Worm (Caenorhabditis elegans): ENCODE data around the gene C34F11.5.

The C34F11.5 gene

DNA sequence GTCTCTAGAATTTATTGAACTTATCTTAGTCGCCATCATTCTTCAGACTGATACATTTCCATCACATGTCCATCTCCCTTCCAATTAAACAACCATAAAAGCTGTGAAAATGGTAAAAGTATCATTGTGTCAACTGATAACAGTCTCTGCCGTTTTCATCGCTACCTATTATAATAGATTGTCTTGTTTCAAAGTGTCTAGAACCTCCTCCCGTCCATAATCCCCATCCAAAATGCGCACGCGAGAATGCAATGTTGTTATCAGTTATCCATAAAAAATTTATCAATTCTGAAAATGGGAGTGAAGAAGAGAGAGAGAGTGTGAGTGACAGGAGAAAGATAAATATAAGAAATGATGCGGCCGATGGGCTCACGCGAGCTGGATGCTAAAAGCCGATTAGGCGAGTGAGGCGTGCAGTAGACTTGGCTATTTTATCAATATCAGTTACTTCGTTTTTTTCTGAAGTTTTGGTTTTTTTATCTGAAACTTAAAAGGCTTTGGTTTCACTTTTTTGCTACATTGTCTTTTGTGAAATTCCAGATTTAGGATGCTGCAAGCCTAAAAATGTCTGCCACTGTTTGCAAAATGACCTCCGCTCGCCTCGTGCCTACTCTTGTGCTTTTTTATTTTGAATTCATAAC is 6.4 kb downstream of the C34F11.5 start (continued):
- TF ChIP-seq ztf-22 (GFP tag; optimal IDR thresholded peaks at IDR 0.05) (peak; percentile 85), gei-17 (GFP tag; optimal IDR thresholded peaks at IDR 0.05) (peak; percentile 4), B0336.3 (GFP tag; IDR thresholded peaks at IDR 0.05) (peak; percentile 45; the same call in 1 of the 2 replicates), T26A5.8 (tag; optimal IDR thresholded peaks at IDR 0.05) (no peak), Y53G8AR.9 (GFP tag; conservative IDR thresholded peaks at IDR 0.05) (0 out of 2 replicates have a peak, but pooled peaks have one; percentile 25), lag-1 (GFP tag; IDR thresholded peaks at IDR 0.05) (no peak), hmg-20 (GFP tag; IDR thresholded peaks at IDR 0.05) (no peak), F39B2.1 (GFP tag; IDR thresholded peaks at IDR 0.05) (no peak), snpc-4 (GFP tag; optimal IDR thresholded peaks at IDR 0.05) (no peak), snpc-4 (tag; optimal IDR thresholded peaks at IDR 0.05) (peak in 1 of 4 experiments; percentile 23), chd-7 (tag; optimal IDR thresholded peaks at IDR 0.05) (peak; percentile 64), ceh-79 (tag; optimal IDR thresholded peaks at IDR 0.05) (no peak), rec-8 (tag; optimal IDR thresholded peaks at IDR 0.05) (no peak), somi-1 (GFP tag; optimal IDR thresholded peaks at IDR 0.05) (no peak), let-607 (tag; optimal IDR thresholded peaks at IDR 0.05) (peak; percentile 21 to 73)

DNA sequence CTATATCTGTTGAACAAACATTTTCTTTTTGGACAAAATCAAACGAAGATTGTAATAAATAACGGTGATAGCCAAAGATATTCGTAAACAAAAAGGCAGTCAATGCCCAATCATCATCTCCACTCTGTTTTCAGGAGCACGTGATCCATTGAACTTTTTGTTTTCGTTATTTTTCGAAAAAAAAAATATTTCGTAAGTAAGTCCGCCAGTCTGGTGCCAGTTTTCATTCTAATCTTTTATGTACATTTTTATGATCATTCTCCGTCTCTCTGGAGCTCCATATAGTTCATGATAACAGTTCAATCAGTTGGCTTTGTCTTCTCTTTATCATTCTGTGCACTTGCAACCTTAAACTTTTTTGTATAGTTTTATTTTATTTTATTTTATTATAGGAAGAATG is 7.3 kb downstream of the C34F11.5 start, which contains the start of gene ampd-1:
TSS of gene ampd-1 (plus strand) at position 393 of the 400 bp plus-strand sequence.
- no peak for TF ChIP-seq athp-1 (tag; optimal IDR thresholded peaks at IDR 0.05)
- no peak for TF ChIP-seq somi-1 (GFP tag; optimal IDR thresholded peaks at IDR 0.05)
- TF ChIP-seq him-1 (tag; optimal IDR thresholded peaks at IDR 0.05), result no peak
- no peak for TF ChIP-seq hrde-1 (tag; optimal IDR thresholded peaks at IDR 0.05; ENCODE audit: borderline replicate concordance)
- TF ChIP-seq bed-2 (GFP tag; IDR thresholded peaks at IDR 0.05), result no peak
- TF ChIP-seq ztf-18 (tag; optimal IDR thresholded peaks at IDR 0.05), result no peak
- peak; percentile 47 for TF ChIP-seq nhr-80 (tag; optimal IDR thresholded peaks at IDR 0.05)
- TF ChIP-seq madf-6 (GFP tag; IDR thresholded peaks at IDR 0.05), result no peak
- TF ChIP-seq mcd-1 (GFP tag; IDR thresholded peaks at IDR 0.05), result no peak
- no peak for TF ChIP-seq dpff-1 (tag; optimal IDR thresholded peaks at IDR 0.05)
- no peak for TF ChIP-seq Y53F4B.3 (GFP tag; IDR thresholded peaks at IDR 0.05)
- no peak for TF ChIP-seq nfya-1 (tag; optimal IDR thresholded peaks at IDR 0.05; ENCODE audit: borderline replicate concordance, insufficient read depth)
- no peak for TF ChIP-seq hmg-1.2 (GFP tag; IDR thresholded peaks at IDR 0.05)
- no peak for TF ChIP-seq F33H1.4 (GFP tag; IDR thresholded peaks at IDR 0.05)
- peak; percentile 44; the same call in 1 of the 2 replicates for TF ChIP-seq cebp-1 (GFP tag; IDR thresholded peaks at IDR 0.05)
- TF ChIP-seq cebp-1 (tag; optimal IDR thresholded peaks at IDR 0.05), result peak; percentile 64
- no peak for TF ChIP-seq sdz-38 (tag; optimal IDR thresholded peaks at IDR 0.05)
- no peak for TF ChIP-seq efl-1 (GFP tag; optimal IDR thresholded peaks at IDR 0.05)

- no peak for TF ChIP-seq die-1 (tag; optimal IDR thresholded peaks at IDR 0.05)
- TF ChIP-seq rpc-1 (optimal IDR thresholded peaks at IDR 0.05), result no peak
- no peak for TF ChIP-seq rpc-1 (tag; optimal IDR thresholded peaks at IDR 0.05)
- no peak for TF ChIP-seq xnd-1 (tag; optimal IDR thresholded peaks at IDR 0.05)
- TF ChIP-seq ceh-58 (GFP tag; IDR thresholded peaks at IDR 0.05), result no peak
- TF ChIP-seq Y53G8AR.9 (GFP tag; conservative IDR thresholded peaks at IDR 0.05), result no peak
These were observed 9.7 kb downstream of the C34F11.5 start for ce11 chrII:5205286-5205685.
